Worm (Caenorhabditis elegans) whole organism, midembryonic: Measurements from ENCODE around the gene F55G7.4.
A peak's percentile ranks its signal among the peaks of the same experiment; 100 is the strongest.

Experiments
- T22C8.4 ChIP-seq: fragments of 200-800 bp; sonication (Bioruptor generic); IDR thresholded peaks from 2 replicates; pipeline ENCODE4 v1.3.6; 2022; ENCODE audit warnings: missing genetic modification characterization, missing compliant biosample characterization
- cog-1 ChIP-seq: sonication (generic microtip); optimal IDR thresholded peaks from 2 replicates; lab custom pipeline; 2016; ENCODE audit warnings: missing genetic modification characterization, missing compliant biosample characterization
- flt-1 ChIP-seq: fragments of 200-800 bp; sonication (Bioruptor generic); IDR thresholded peaks from 2 replicates; pipeline ENCODE4 v1.3.6; 2022; ENCODE audit warnings: missing genetic modification characterization, missing compliant biosample characterization
- klf-2 ChIP-seq: fragments of 200-800 bp; sonication (Bioruptor generic); conservative IDR thresholded peaks from 2 replicates; pipeline ENCODE4 v1.3.6; 2022; ENCODE audit warnings: missing genetic modification reagents, missing genetic modification characterization, missing compliant biosample characterization
- med-1 ChIP-seq: sonication (generic microtip); optimal IDR thresholded peaks from 2 replicates; lab custom pipeline; 2017; ENCODE audit warnings: missing genetic modification characterization, mild to moderate bottlenecking, missing compliant biosample characterization, antibody characterized with exemption, missing genetic modification reagents; ENCODE audit not compliant: insufficient read depth
- ref-1 ChIP-seq: fragments of 200-800 bp; sonication (Bioruptor generic); conservative IDR thresholded peaks from 2 replicates; pipeline ENCODE4 v1.3.6; 2022; ENCODE audit warnings: missing genetic modification reagents, missing genetic modification characterization, missing compliant biosample characterization
- tab-1 ChIP-seq: fragments of 200-800 bp; sonication (Bioruptor generic); IDR thresholded peaks from 2 replicates; pipeline ENCODE4 v1.3.6; 2022; ENCODE audit warnings: missing genetic modification characterization, missing compliant biosample characterization
- ztf-23 ChIP-seq: fragments of 200-800 bp; sonication (Bioruptor generic); IDR thresholded peaks from 2 replicates; pipeline ENCODE4 v1.3.6; 2022; ENCODE audit warnings: missing genetic modification reagents, missing genetic modification characterization, missing compliant biosample characterization

- TF ChIP-seq flt-1 (GFP tag; lab: Robert Waterston, UW) (no peak), T22C8.4 (peak; percentile 60; the same call in 1 of the 2 replicates), tab-1 (GFP tag; lab: Robert Waterston, UW) (no peak), ref-1 (GFP tag; lab: Robert Waterston, UW) (no peak), med-1 (no peak), klf-2 (GFP tag; lab: Robert Waterston, UW) (no peak), ztf-23 (GFP tag; lab: Robert Waterston, UW) (no peak), cog-1 (tag; lab: Kevin White, UChicago) (no peak)
These were observed 47.0 kb downstream of the F55G7.4 start, which contains the start of gene set-6 for ce11 chrX:11974629-11975085.
